Worm (Caenorhabditis elegans): ENCODE data around the gene ZK1236.1.

ZK1236.1 gene

ce11 chrIII:8429035-8429434 is at the start of gene ZK1236.1:
TSS of gene ZK1236.1 (plus strand) at chrIII:8429297.
- TF ChIP-seq snpc-1.3 (tag; optimal IDR thresholded peaks at IDR 0.05; ENCODE audit: insufficient read depth) (peak; percentile 7), dpl-1 (GFP tag; optimal IDR thresholded peaks at IDR 0.05) (no peak), hlh-26 (GFP tag; conservative IDR thresholded peaks at IDR 0.05) (no peak), ceh-79 (tag; optimal IDR thresholded peaks at IDR 0.05) (no peak), xnd-1 (tag; optimal IDR thresholded peaks at IDR 0.05) (peak; percentile 81), egl-44 (GFP tag; IDR thresholded peaks at IDR 0.05) (no peak), repo-1 (tag; optimal IDR thresholded peaks at IDR 0.05) (no peak), sdz-38 (tag; optimal IDR thresholded peaks at IDR 0.05) (no peak), madf-8 (GFP tag; conservative IDR thresholded peaks at IDR 0.05) (peak; percentile 95), D2030.7 (GFP tag; IDR thresholded peaks at IDR 0.05) (peak; percentile 44; the same call in 1 of the 2 replicates), die-1 (tag; optimal IDR thresholded peaks at IDR 0.05) (no peak), lsl-1 (GFP tag; optimal IDR thresholded peaks at IDR 0.05) (peak; percentile 59), Y56A3A.18 (GFP tag; IDR thresholded peaks at IDR 0.05) (no peak), madf-6 (GFP tag; IDR thresholded peaks at IDR 0.05) (peak; percentile 96), attf-3 (GFP tag; conservative IDR thresholded peaks at IDR 0.05) (peak; percentile 55; the same call in 1 of the 2 replicates), akir-1 (GFP tag; optimal IDR thresholded peaks at IDR 0.05) (no peak), K11D2.4 (GFP tag; IDR thresholded peaks at IDR 0.05) (no peak), F37B4.10 (GFP tag; IDR thresholded peaks at IDR 0.05) (no peak), F39B2.1 (GFP tag; IDR thresholded peaks at IDR 0.05) (no peak), nhr-90 (tag; optimal IDR thresholded peaks at IDR 0.05) (no peak), attf-5 (GFP tag; optimal IDR thresholded peaks at IDR 0.05) (no peak), ets-4 (GFP tag; optimal IDR thresholded peaks at IDR 0.05) (no peak), snpc-1.1 (tag; optimal IDR thresholded peaks at IDR 0.05; ENCODE audit: insufficient read depth) (no peak), F10E7.11 (tag; optimal IDR thresholded peaks at IDR 0.05) (no peak), F23B12.7 (tag; optimal IDR thresholded peaks at IDR 0.05; ENCODE audit: insufficient read depth) (peak; percentile 1), ceh-27 (GFP tag; optimal IDR thresholded peaks at IDR 0.05) (no peak), F33H1.4 (GFP tag; IDR thresholded peaks at IDR 0.05) (peak; percentile 36; the same call in 1 of the 2 replicates)

ce11 chrIII:8380645-8381044 is 48.5 kb upstream of the ZK1236.1 start, which contains the start of gene R05D3.12:
TSS of gene R05D3.12 (plus strand) at chrIII:8380945.
- TF ChIP-seq F22D6.2 (tag; optimal IDR thresholded peaks at IDR 0.05) (no peak), F52B5.7 (tag; optimal IDR thresholded peaks at IDR 0.05) (no peak), lag-1 (GFP tag; IDR thresholded peaks at IDR 0.05) (no peak), Y53G8AR.9 (GFP tag; conservative IDR thresholded peaks at IDR 0.05) (0 out of 2 replicates have a peak, but pooled peaks have one; percentile 16), madf-6 (GFP tag; IDR thresholded peaks at IDR 0.05) (peak; percentile 27; the same call in 1 of the 2 replicates)

- TF ChIP-seq Y67H2A.10 (GFP tag; conservative IDR thresholded peaks at IDR 0.05) (no peak), B0261.1 (tag; optimal IDR thresholded peaks at IDR 0.05) (no peak), lin-40 (tag; optimal IDR thresholded peaks at IDR 0.05) (no peak), B0336.3 (GFP tag; IDR thresholded peaks at IDR 0.05) (no peak)
Measured at ce11 chrIII:8389539-8389938, 39.6 kb upstream of the ZK1236.1 start, which contains the start of gene ZK353.4. TSS of gene ZK353.4 (minus strand) at chrIII:8389639.

- TF ChIP-seq aptf-3 (GFP tag; IDR thresholded peaks at IDR 0.05) (no peak), lin-26 (GFP tag; IDR thresholded peaks at IDR 0.05) (no peak), nfyb-1 (GFP tag; IDR thresholded peaks at IDR 0.05) (0 out of 2 replicates have a peak, but pooled peaks have one; percentile 19), aptf-2 (GFP tag; conservative IDR thresholded peaks at IDR 0.05) (no peak), lir-1 (GFP tag; conservative IDR thresholded peaks at IDR 0.05) (no peak), K12H6.12 (tag; optimal IDR thresholded peaks at IDR 0.05) (peak; percentile 22), lag-1 (GFP tag; IDR thresholded peaks at IDR 0.05) (no peak), rec-8 (tag; optimal IDR thresholded peaks at IDR 0.05) (no peak), nhr-80 (tag; optimal IDR thresholded peaks at IDR 0.05) (no peak), snpc-4 (GFP tag; optimal IDR thresholded peaks at IDR 0.05) (no peak), snpc-4 (tag; optimal IDR thresholded peaks at IDR 0.05) (no peak), ztf-3 (GFP tag; optimal IDR thresholded peaks at IDR 0.05) (no peak)
Measured at ce11 chrIII:8392307-8392706, 36.8 kb upstream of the ZK1236.1 start.

Data from whole organism, young adult.